Fruit fly (Drosophila melanogaster) whole organism, prepupa: Measurements from ENCODE around the gene CG15740.
A peak's percentile ranks its signal among the peaks of the same experiment; 100 is the strongest.

Experiments
- Blimp-1 ChIP-seq: fragments of 200-800 bp; sonication (Bioruptor generic); optimal IDR thresholded peaks from 3 replicates; lab custom pipeline; 2017; ENCODE audit warnings: missing biosample characterization, missing genetic modification characterization, mild to moderate bottlenecking, moderate library complexity, missing genetic modification reagents
- CG10631 ChIP-seq: fragments of 200-800 bp; sonication (Bioruptor generic); optimal IDR thresholded peaks from 2 replicates; lab custom pipeline; 2016; ENCODE audit warnings: missing biosample characterization, missing genetic modification characterization
- CG10669 ChIP-seq: fragments of 200-800 bp; sonication (Bioruptor generic); optimal IDR thresholded peaks from 3 replicates; lab custom pipeline; 2018; ENCODE audit warnings: missing biosample characterization, mild to moderate bottlenecking, missing genetic modification characterization, moderate library complexity
- CG11294 ChIP-seq: fragments of 200-800 bp; sonication (Bioruptor generic); IDR thresholded peaks from 2 replicates; pipeline ENCODE4 v1.3.6; 2022; ENCODE audit warnings: missing biosample characterization, missing genetic modification characterization
- CG11902 ChIP-seq: fragments of 200-800 bp; sonication (Bioruptor generic); optimal IDR thresholded peaks from 3 replicates; lab custom pipeline; 2016; ENCODE audit warnings: missing biosample characterization, missing genetic modification characterization
- CG15336 ChIP-seq: fragments of 200-800 bp; sonication (Bioruptor generic); IDR thresholded peaks from 2 replicates; pipeline ENCODE4 v1.3.6; 2022; ENCODE audit warnings: missing biosample characterization, missing genetic modification characterization
- CG1621 ChIP-seq: fragments of 200-800 bp; sonication (Bioruptor generic); optimal IDR thresholded peaks from 3 replicates; lab custom pipeline; 2018; ENCODE audit warnings: missing biosample characterization, mild to moderate bottlenecking, missing genetic modification characterization
- CG16779 ChIP-seq: fragments of 200-800 bp; sonication (Bioruptor generic); optimal IDR thresholded peaks from 3 replicates; lab custom pipeline; 2017; ENCODE audit warnings: missing biosample characterization, mild to moderate bottlenecking, missing genetic modification characterization
- CG31627 ChIP-seq: fragments of 200-800 bp; sonication (Bioruptor generic); optimal IDR thresholded peaks from 3 replicates; lab custom pipeline; 2016; ENCODE audit warnings: missing biosample characterization, missing genetic modification characterization
- CG32006 ChIP-seq: fragments of 200-800 bp; sonication (Bioruptor generic); optimal IDR thresholded peaks from 3 replicates; lab custom pipeline; 2017; ENCODE audit warnings: missing biosample characterization, mild to moderate bottlenecking, missing genetic modification characterization
- CG34406 ChIP-seq: fragments of 200-800 bp; sonication (Bioruptor generic); optimal IDR thresholded peaks from 3 replicates; lab custom pipeline; 2016; ENCODE audit warnings: missing biosample characterization, missing genetic modification characterization
- CG4318 ChIP-seq: fragments of 200-800 bp; sonication (Bioruptor generic); optimal IDR thresholded peaks from 3 replicates; lab custom pipeline; 2017; ENCODE audit warnings: missing biosample characterization, mild to moderate bottlenecking, missing genetic modification characterization
- CG6163 ChIP-seq: fragments of 200-800 bp; sonication (Bioruptor generic); IDR thresholded peaks from 3 replicates; pipeline ENCODE4 v1.3.6; 2022; ENCODE audit warnings: missing biosample characterization, missing genetic modification characterization
- CG6792 ChIP-seq: fragments of 200-800 bp; sonication (Bioruptor generic); optimal IDR thresholded peaks from 3 replicates; lab custom pipeline; 2016; ENCODE audit warnings: missing biosample characterization, missing genetic modification characterization
- CG6854 ChIP-seq: fragments of 200-800 bp; sonication (Bioruptor generic); optimal IDR thresholded peaks from 2 replicates; lab custom pipeline; 2017; ENCODE audit warnings: missing biosample characterization, mild to moderate bottlenecking, missing genetic modification characterization
- CG8119 ChIP-seq: fragments of 200-800 bp; sonication (Bioruptor generic); IDR thresholded peaks from 3 replicates; pipeline ENCODE4 v1.3.6; 2022; ENCODE audit warnings: missing biosample characterization, missing genetic modification characterization
- CG8319 ChIP-seq: fragments of 200-800 bp; sonication (Bioruptor generic); optimal IDR thresholded peaks from 3 replicates; lab custom pipeline; 2016; ENCODE audit warnings: missing biosample characterization, missing genetic modification characterization
- CG8632 ChIP-seq: fragments of 200-800 bp; sonication (Bioruptor generic); optimal IDR thresholded peaks from 3 replicates; lab custom pipeline; 2016; ENCODE audit warnings: missing biosample characterization, missing genetic modification characterization
- Eip75B ChIP-seq: fragments of 200-800 bp; sonication (Bioruptor generic); optimal IDR thresholded peaks from 3 replicates; lab custom pipeline; 2016; ENCODE audit warnings: missing biosample characterization, missing genetic modification characterization
- Eip78C ChIP-seq: fragments of 200-800 bp; sonication (Bioruptor generic); peaks from one replicate; lab custom pipeline; 2016; ENCODE audit warnings: missing biosample characterization, missing genetic modification characterization
- Eip93F ChIP-seq: fragments of 200-800 bp; sonication (Bioruptor generic); optimal IDR thresholded peaks from 2 replicates; lab custom pipeline; 2016; ENCODE audit warnings: missing biosample characterization, mild to moderate bottlenecking, missing genetic modification characterization
- Ets21C ChIP-seq: fragments of 200-800 bp; sonication (Bioruptor generic); optimal IDR thresholded peaks from 3 replicates; lab custom pipeline; 2016; ENCODE audit warnings: missing biosample characterization, missing genetic modification characterization
- Gug ChIP-seq: fragments of 200-800 bp; sonication (Bioruptor generic); IDR thresholded peaks from 2 replicates; pipeline ENCODE4 v1.3.6; 2022; ENCODE audit warnings: missing biosample characterization, missing genetic modification characterization
- Hr38 ChIP-seq: sonication (Bioruptor generic); optimal IDR thresholded peaks from 2 replicates; lab custom pipeline; 2016; ENCODE audit warnings: missing biosample characterization, missing genetic modification characterization
- Hr39 ChIP-seq: fragments of 200-800 bp; sonication (Bioruptor generic); optimal IDR thresholded peaks from 2 replicates; lab custom pipeline; 2016; ENCODE audit warnings: missing biosample characterization, missing genetic modification characterization
- Hr4 ChIP-seq: fragments of 200-800 bp; sonication (Bioruptor generic); optimal IDR thresholded peaks from 3 replicates; lab custom pipeline; 2016; ENCODE audit warnings: missing biosample characterization, missing genetic modification characterization
- Met ChIP-seq: fragments of 200-800 bp; sonication (Bioruptor generic); optimal IDR thresholded peaks from 3 replicates; lab custom pipeline; 2016; ENCODE audit warnings: missing biosample characterization, missing genetic modification characterization
- OdsH ChIP-seq: fragments of 200-800 bp; sonication (Bioruptor generic); optimal IDR thresholded peaks from 3 replicates; lab custom pipeline; 2016; ENCODE audit warnings: missing biosample characterization, missing genetic modification characterization
- Smox ChIP-seq: fragments of 200-800 bp; sonication (Bioruptor generic); optimal IDR thresholded peaks from 3 replicates; lab custom pipeline; 2016; ENCODE audit warnings: missing biosample characterization, missing genetic modification characterization
- Sox102F ChIP-seq: fragments of 200-800 bp; sonication (Bioruptor generic); optimal IDR thresholded peaks from 2 replicates; lab custom pipeline; 2016; ENCODE audit warnings: missing biosample characterization, mild to moderate bottlenecking, missing genetic modification characterization
- Sox14 ChIP-seq: fragments of 200-800 bp; sonication (Bioruptor generic); optimal IDR thresholded peaks from 3 replicates; lab custom pipeline; 2016; ENCODE audit warnings: missing biosample characterization, missing genetic modification characterization
- Sox15 ChIP-seq: fragments of 200-800 bp; sonication (Bioruptor generic); optimal IDR thresholded peaks from 3 replicates; lab custom pipeline; 2016; ENCODE audit warnings: missing biosample characterization, missing genetic modification characterization
- dsx ChIP-seq: fragments of 200-800 bp; optimal IDR thresholded peaks from 3 replicates; lab custom pipeline; 2019; ENCODE audit warnings: missing biosample characterization, mild to moderate bottlenecking, missing genetic modification characterization, moderate library complexity; ENCODE audit not compliant: poor library complexity, severe bottlenecking
- eg ChIP-seq: fragments of 200-800 bp; sonication (Bioruptor generic); IDR thresholded peaks from 3 replicates; pipeline ENCODE4 v1.3.6; 2022; ENCODE audit warnings: missing biosample characterization, missing genetic modification characterization
- fd85E ChIP-seq: fragments of 200-800 bp; sonication (Bioruptor generic); optimal IDR thresholded peaks from 3 replicates; lab custom pipeline; 2016; ENCODE audit warnings: missing biosample characterization, missing genetic modification characterization
- fkh ChIP-seq: fragments of 200-800 bp; sonication (Bioruptor generic); optimal IDR thresholded peaks from 3 replicates; lab custom pipeline; 2017; ENCODE audit warnings: missing biosample characterization, mild to moderate bottlenecking, missing genetic modification characterization, moderate library complexity
- lz ChIP-seq: fragments of 200-800 bp; sonication (Bioruptor generic); optimal IDR thresholded peaks from 3 replicates; lab custom pipeline; 2016; ENCODE audit warnings: missing biosample characterization, missing genetic modification characterization
- net ChIP-seq: fragments of 200-800 bp; sonication (Bioruptor generic); optimal IDR thresholded peaks from 3 replicates; lab custom pipeline; 2016; ENCODE audit warnings: missing biosample characterization, missing genetic modification characterization
- pdm3 ChIP-seq: fragments of 200-800 bp; sonication (Bioruptor generic); optimal IDR thresholded peaks from 3 replicates; lab custom pipeline; 2016; ENCODE audit warnings: missing biosample characterization, missing genetic modification characterization
- salr ChIP-seq, 2 experiments: fragments of 200-800 bp; sonication (Bioruptor generic); optimal IDR thresholded peaks; 3 replicates each; lab custom pipeline; 2016 to 2018; ENCODE audit warnings: missing biosample characterization in 2 of 2, missing genetic modification characterization in 2 of 2, mild to moderate bottlenecking in 1 of 2
- spab ChIP-seq: fragments of 200-800 bp; sonication (Bioruptor generic); optimal IDR thresholded peaks from 2 replicates; lab custom pipeline; 2017; ENCODE audit warnings: missing biosample characterization, mild to moderate bottlenecking, missing genetic modification characterization, missing genetic modification reagents
- ss ChIP-seq, 2 experiments: fragments of 200-800 bp; sonication (Bioruptor generic); optimal IDR thresholded peaks; 2 replicates in 1 of 2; 3 replicates in 1 of 2; lab custom pipeline; 2017 to 2018; ENCODE audit warnings: mild to moderate bottlenecking in 2 of 2, missing biosample characterization in 2 of 2, missing genetic modification characterization in 2 of 2, moderate library complexity in 1 of 2
- svp ChIP-seq: fragments of 200-800 bp; sonication (Bioruptor generic); peaks from one replicate; lab custom pipeline; 2016; ENCODE audit warnings: missing biosample characterization, missing genetic modification characterization
- vri ChIP-seq: fragments of 200-800 bp; sonication (Bioruptor generic); optimal IDR thresholded peaks from 3 replicates; lab custom pipeline; 2016; ENCODE audit warnings: missing biosample characterization, mild to moderate bottlenecking, missing genetic modification characterization

The CG15740 gene

dm6 chrX:11816434-11816948, 29.4 kb downstream of the CG15740 start, which contains the start of the genes CG1578 and rudhira:
TSS of gene CG1578 (minus strand) at chrX:11816551.
TSS of gene rudhira (plus strand) at chrX:11816898.
- TF ChIP-seq CG6854 (no peak), Gug (no peak), Eip78C (GFP tag; lab: Kevin White, UChicago) (peak; percentile 38), lz (peak; percentile 11), Eip93F (GFP tag; lab: Kevin White, UChicago) (peak; percentile 8), pdm3 (GFP tag; lab: Kevin White, UChicago) (no peak), svp (GFP tag; lab: Kevin White, UChicago) (peak; percentile 60), Sox102F (GFP tag; lab: Kevin White, UChicago) (peak; percentile 33), ss (GFP tag; optimal IDR thresholded peaks at IDR 0.05; lab: Kevin White, UChicago) (no peak), CG6163 (GFP tag; lab: Robert Waterston, UW) (0 out of 3 replicates have a peak, but pooled peaks have one; percentile 0)

- peak; percentile 66 for TF ChIP-seq svp (GFP tag; lab: Kevin White, UChicago)
- TF ChIP-seq Blimp-1 = peak; percentile 92
- peak; percentile 15 for TF ChIP-seq fkh
- TF ChIP-seq fd85E (GFP tag; lab: Kevin White, UChicago) = no peak
- peak; percentile 39 for TF ChIP-seq Eip78C (GFP tag; lab: Kevin White, UChicago)
- TF ChIP-seq Hr4 = no peak
- no peak for TF ChIP-seq CG11902 (GFP tag; lab: Kevin White, UChicago)
- TF ChIP-seq CG8632 = no peak
- 0 out of 3 replicates have a peak, but pooled peaks have one; percentile 31 for TF ChIP-seq eg (GFP tag; lab: Robert Waterston, UW)
Observed at dm6 chrX:11815356-11816270, 30.3 kb downstream of the CG15740 start.

dm6 chrX:11813721-11814161, 32.2 kb downstream of the CG15740 start:
- TF ChIP-seq CG1621 (tag; lab: Kevin White, UChicago) (no peak), Smox (GFP tag; lab: Kevin White, UChicago) (no peak), CG11902 (GFP tag; lab: Kevin White, UChicago) (no peak), ss (GFP tag; optimal IDR thresholded peaks at IDR 0.05; lab: Kevin White, UChicago) (peak in 1 of 2 experiments; percentile 44), CG6854 (no peak), CG11294 (GFP tag; lab: Robert Waterston, UW) (no peak), dsx (GFP tag; lab: Kevin White, UChicago) (no peak), CG6163 (GFP tag; lab: Robert Waterston, UW) (no peak), salr (GFP tag; optimal IDR thresholded peaks at IDR 0.05; lab: Kevin White, UChicago) (no peak), CG10631 (no peak), CG10669 (GFP tag; lab: Kevin White, UChicago) (no peak), Sox14 (GFP tag; lab: Kevin White, UChicago) (no peak), CG8119 (GFP tag; lab: Robert Waterston, UW) (no peak), svp (GFP tag; lab: Kevin White, UChicago) (peak; percentile 97), fkh (no peak), spab (no peak), CG4318 (GFP tag; lab: Kevin White, UChicago) (no peak), Eip75B (no peak), CG15336 (no peak), fd85E (GFP tag; lab: Kevin White, UChicago) (no peak), CG34406 (GFP tag; lab: Kevin White, UChicago) (no peak), Hr38 (GFP tag; lab: Kevin White, UChicago) (no peak), eg (GFP tag; lab: Robert Waterston, UW) (no peak), CG6792 (GFP tag; lab: Kevin White, UChicago) (no peak), lz (no peak), CG31627 (no peak), Eip93F (GFP tag; lab: Kevin White, UChicago) (no peak), pdm3 (GFP tag; lab: Kevin White, UChicago) (no peak), net (GFP tag; lab: Kevin White, UChicago) (no peak), Sox15 (GFP tag; lab: Kevin White, UChicago) (no peak), CG8319 (GFP tag; lab: Kevin White, UChicago) (no peak), CG32006 (peak; percentile 24), Met (GFP tag; lab: Kevin White, UChicago) (no peak), CG16779 (no peak), Eip78C (GFP tag; lab: Kevin White, UChicago) (peak; percentile 51), Hr39 (no peak), vri (GFP tag; lab: Kevin White, UChicago) (peak; percentile 24), Blimp-1 (no peak), Ets21C (GFP tag; lab: Kevin White, UChicago) (no peak), OdsH (GFP tag; lab: Kevin White, UChicago) (peak; percentile 5)
